Worm (Caenorhabditis elegans) whole organism, young adult: ENCODE results near the gene ant-1.3.

Source experiments
- B0019.2 ChIP-seq: fragments of 200-800 bp; sonication (Bioruptor generic); conservative IDR thresholded peaks from 2 replicates; pipeline ENCODE4 v1.3.6; 2022; ENCODE audit warnings: missing genetic modification reagents, missing genetic modification characterization, missing compliant biosample characterization
- F10E7.11 ChIP-seq: sonication (generic microtip); optimal IDR thresholded peaks from 2 replicates; lab custom pipeline; 2017; ENCODE audit warnings: mild to moderate bottlenecking, missing genetic modification characterization, moderate library complexity, missing compliant biosample characterization
- F22D6.2 ChIP-seq: sonication (generic microtip); optimal IDR thresholded peaks from 2 replicates; lab custom pipeline; 2016; ENCODE audit warnings: mild to moderate bottlenecking, missing genetic modification characterization, missing compliant biosample characterization
- F33H1.4 ChIP-seq: fragments of 200-800 bp; sonication (Bioruptor generic); IDR thresholded peaks from 2 replicates; pipeline ENCODE4 v1.3.6; 2022; ENCODE audit warnings: missing genetic modification reagents, missing genetic modification characterization, missing compliant biosample characterization
- F55B11.4 ChIP-seq: sonication (generic microtip); optimal IDR thresholded peaks from 2 replicates; lab custom pipeline; 2016; ENCODE audit warnings: missing compliant biosample characterization, missing genetic modification characterization, borderline replicate concordance; ENCODE audit not compliant: insufficient read depth
- K11D2.4 ChIP-seq: fragments of 200-800 bp; sonication (Bioruptor generic); IDR thresholded peaks from 2 replicates; pipeline ENCODE4 v1.3.6; 2022; ENCODE audit warnings: missing genetic modification reagents, missing genetic modification characterization, missing compliant biosample characterization
- K12H6.12 ChIP-seq: fragments of 200-800 bp; sonication (Bioruptor generic); optimal IDR thresholded peaks from 2 replicates; lab custom pipeline; 2018; ENCODE audit warnings: mild to moderate bottlenecking, missing genetic modification characterization, missing compliant biosample characterization
- Y53G8AR.9 ChIP-seq: fragments of 200-800 bp; sonication (Bioruptor generic); conservative IDR thresholded peaks from 2 replicates; pipeline ENCODE4 v1.3.6; 2022; ENCODE audit warnings: missing genetic modification reagents, missing genetic modification characterization, missing compliant biosample characterization
- akir-1 ChIP-seq: fragments of 200-800 bp; sonication (Bioruptor generic); optimal IDR thresholded peaks from 2 replicates; lab custom pipeline; 2018; ENCODE audit warnings: mild to moderate bottlenecking, missing genetic modification characterization, moderate library complexity, missing compliant biosample characterization
- aptf-3 ChIP-seq: fragments of 200-800 bp; sonication (Bioruptor generic); IDR thresholded peaks from 2 replicates; pipeline ENCODE4 v1.3.6; 2022; ENCODE audit warnings: missing genetic modification characterization, missing compliant biosample characterization
- atf-7 ChIP-seq: sonication (generic microtip); optimal IDR thresholded peaks from 2 replicates; lab custom pipeline; 2017; ENCODE audit warnings: mild to moderate bottlenecking, missing genetic modification characterization, missing compliant biosample characterization
- bed-2 ChIP-seq: fragments of 200-800 bp; sonication (Bioruptor generic); IDR thresholded peaks from 2 replicates; pipeline ENCODE4 v1.3.6; 2022; ENCODE audit warnings: missing genetic modification reagents, missing genetic modification characterization, missing compliant biosample characterization
- ceh-27 ChIP-seq: fragments of 200-800 bp; sonication (Bioruptor generic); optimal IDR thresholded peaks from 2 replicates; lab custom pipeline; 2018; ENCODE audit warnings: mild to moderate bottlenecking, missing genetic modification characterization, moderate library complexity, missing compliant biosample characterization
- ceh-58 ChIP-seq: fragments of 200-800 bp; sonication (Bioruptor generic); IDR thresholded peaks from 2 replicates; pipeline ENCODE4 v1.3.6; 2022; ENCODE audit warnings: missing genetic modification characterization, missing compliant biosample characterization
- ceh-91 ChIP-seq: fragments of 200-800 bp; sonication (Bioruptor generic); IDR thresholded peaks from 2 replicates; pipeline ENCODE4 v1.3.6; 2022; ENCODE audit warnings: missing genetic modification reagents, missing genetic modification characterization, missing compliant biosample characterization
- chd-7 ChIP-seq: sonication (generic microtip); optimal IDR thresholded peaks from 2 replicates; lab custom pipeline; 2016; ENCODE audit warnings: mild to moderate bottlenecking, missing genetic modification characterization, moderate library complexity, missing compliant biosample characterization
- die-1 ChIP-seq: sonication (generic microtip); optimal IDR thresholded peaks from 2 replicates; lab custom pipeline; 2016; ENCODE audit warnings: missing genotype, mild to moderate bottlenecking, missing genetic modification characterization, missing compliant biosample characterization
- efl-1 ChIP-seq: fragments of 150-350 bp; optimal IDR thresholded peaks from 2 replicates; lab custom pipeline; 2014; ENCODE audit warnings: missing biosample characterization, missing genetic modification reagents, missing genetic modification characterization
- ekl-4 ChIP-seq: fragments of 200-800 bp; sonication (Bioruptor generic); IDR thresholded peaks from 2 replicates; pipeline ENCODE4 v1.3.6; 2022; ENCODE audit warnings: missing genetic modification reagents, missing genetic modification characterization, missing compliant biosample characterization
- him-1 ChIP-seq: sonication (generic microtip); optimal IDR thresholded peaks from 2 replicates; lab custom pipeline; 2016; ENCODE audit warnings: missing genotype, missing genetic modification reagents, missing genetic modification characterization, missing compliant biosample characterization
- lag-1 ChIP-seq: fragments of 200-800 bp; sonication (Bioruptor generic); IDR thresholded peaks from 2 replicates; pipeline ENCODE4 v1.3.6; 2022; ENCODE audit warnings: missing genetic modification reagents, missing genetic modification characterization, missing compliant biosample characterization
- let-526 ChIP-seq: fragments of 200-800 bp; sonication (Bioruptor generic); IDR thresholded peaks from 2 replicates; pipeline ENCODE4 v1.3.6; 2022; ENCODE audit warnings: missing genetic modification reagents, missing genetic modification characterization, missing compliant biosample characterization
- lin-35 ChIP-seq, 3 experiments: fragments of 150-350 bp in 2 of 3; sonication (generic microtip) in 1 of 3; optimal IDR thresholded peaks; 2 replicates each; lab custom pipeline; 2014 to 2018; ENCODE audit warnings: missing biosample characterization in 3 of 3, missing genetic modification characterization in 3 of 3, missing genetic modification reagents in 3 of 3
- mxl-1 ChIP-seq: sonication (generic microtip); optimal IDR thresholded peaks from 2 replicates; lab custom pipeline; 2016; ENCODE audit warnings: missing genetic modification characterization, missing compliant biosample characterization
- nfya-1 ChIP-seq: sonication (generic microtip); optimal IDR thresholded peaks from 2 replicates; lab custom pipeline; 2017; ENCODE audit warnings: antibody characterized with exemption, missing compliant biosample characterization, missing genetic modification characterization, borderline replicate concordance; ENCODE audit not compliant: insufficient read depth
- nhr-27 ChIP-seq: fragments of 200-800 bp; sonication (Bioruptor generic); optimal IDR thresholded peaks from 2 replicates; lab custom pipeline; 2018; ENCODE audit warnings: mild to moderate bottlenecking, missing genetic modification characterization, moderate library complexity, missing compliant biosample characterization
- pha-4 ChIP-seq: fragments of 150-350 bp; sonication (generic microtip); optimal IDR thresholded peaks from 2 replicates; lab custom pipeline; 2014; ENCODE audit warnings: missing biosample characterization, missing genetic modification reagents, missing genetic modification characterization
- tbp1 ChIP-seq: fragments of 200-800 bp; sonication (Bioruptor generic); optimal IDR thresholded peaks from 2 replicates; lab custom pipeline; 2018; ENCODE audit warnings: mild to moderate bottlenecking, missing genetic modification characterization, missing compliant biosample characterization
- unc-62 ChIP-seq: fragments of 150-350 bp; optimal IDR thresholded peaks from 2 replicates; lab custom pipeline; 2014; ENCODE audit warnings: missing biosample characterization, missing genetic modification reagents, missing genetic modification characterization
- xnd-1 ChIP-seq: sonication (generic microtip); optimal IDR thresholded peaks from 2 replicates; lab custom pipeline; 2016; ENCODE audit warnings: missing genotype, missing genetic modification reagents, missing genetic modification characterization, missing compliant biosample characterization
- zim-3 ChIP-seq: sonication (generic microtip); optimal IDR thresholded peaks from 2 replicates; lab custom pipeline; 2017; ENCODE audit warnings: mild to moderate bottlenecking, missing genetic modification characterization, moderate library complexity, missing compliant biosample characterization
- ztf-26 ChIP-seq: sonication (generic microtip); optimal IDR thresholded peaks from 2 replicates; lab custom pipeline; 2017; ENCODE audit warnings: missing genetic modification characterization, missing compliant biosample characterization
- ztf-3 ChIP-seq: fragments of 200-800 bp; sonication (Bioruptor generic); optimal IDR thresholded peaks from 2 replicates; lab custom pipeline; 2018; ENCODE audit warnings: mild to moderate bottlenecking, missing genetic modification characterization, missing compliant biosample characterization

The ant-1.3 gene

DNA sequence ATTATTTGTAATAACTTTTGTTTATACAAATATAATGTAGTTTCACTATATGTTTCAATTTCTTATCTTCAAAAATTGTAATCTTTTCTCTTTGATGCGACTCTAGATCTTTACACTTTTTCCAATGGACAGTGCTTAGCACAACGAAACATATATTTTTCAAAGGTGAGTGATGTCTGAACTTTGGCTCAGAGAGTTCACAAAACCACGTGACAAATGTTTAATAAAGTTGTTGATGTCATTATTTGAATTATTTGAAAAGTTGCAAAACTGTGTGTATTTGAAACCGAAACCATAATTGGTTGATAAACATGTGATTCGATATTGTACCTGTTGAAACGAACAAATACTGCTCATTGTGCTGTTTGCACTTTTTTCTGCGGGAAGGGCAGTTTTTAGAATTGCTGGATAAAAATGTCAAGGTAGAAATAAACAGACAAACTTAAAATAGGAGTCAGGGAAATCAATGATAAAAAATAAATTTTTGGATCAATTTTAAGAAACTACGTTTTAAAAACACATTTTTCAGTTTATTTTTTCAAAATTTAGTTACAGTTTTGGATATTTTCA, 40.9 kb downstream of the ant-1.3 start (continued):
- TF ChIP-seq pha-4 (tag; lab: Kevin White, UChicago) = peak; percentile 79
- TF ChIP-seq, all 124 proteins: peak for 4

DNA sequence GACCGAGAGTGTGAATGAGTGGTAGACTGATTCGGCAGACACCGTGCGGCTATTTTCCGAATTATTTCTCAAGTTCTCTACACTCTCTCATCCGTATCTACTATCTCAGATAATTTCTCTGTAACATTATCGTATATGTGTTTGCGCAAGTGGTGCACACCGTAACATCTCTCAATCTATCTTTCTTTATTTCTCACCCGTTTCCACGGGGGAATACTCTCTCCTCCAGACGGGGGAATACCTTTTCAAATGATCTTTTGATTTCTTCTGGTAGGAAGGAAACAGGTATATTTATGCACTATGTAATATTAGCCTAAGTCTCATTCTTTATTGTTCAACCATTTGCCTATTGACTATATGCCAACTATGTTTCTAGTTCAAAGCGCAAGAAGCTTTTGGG, 42.0 kb downstream of the ant-1.3 start:
- TF ChIP-seq lag-1 (GFP tag; lab: Robert Waterston, UW) (no peak), nhr-27 (tag; lab: Kevin White, UChicago) (no peak), K11D2.4 (GFP tag; lab: Robert Waterston, UW) (no peak), ceh-91 (no peak), unc-62 (GFP tag; lab: Kevin White, UChicago) (no peak), ekl-4 (no peak), akir-1 (no peak), ceh-58 (GFP tag; lab: Robert Waterston, UW) (no peak), tbp1 (GFP tag; lab: Kevin White, UChicago) (no peak), xnd-1 (tag; lab: Kevin White, UChicago) (no peak), ztf-3 (no peak), ceh-27 (no peak), mxl-1 (tag; lab: Kevin White, UChicago) (no peak), F10E7.11 (tag; lab: Kevin White, UChicago) (no peak)

DNA sequence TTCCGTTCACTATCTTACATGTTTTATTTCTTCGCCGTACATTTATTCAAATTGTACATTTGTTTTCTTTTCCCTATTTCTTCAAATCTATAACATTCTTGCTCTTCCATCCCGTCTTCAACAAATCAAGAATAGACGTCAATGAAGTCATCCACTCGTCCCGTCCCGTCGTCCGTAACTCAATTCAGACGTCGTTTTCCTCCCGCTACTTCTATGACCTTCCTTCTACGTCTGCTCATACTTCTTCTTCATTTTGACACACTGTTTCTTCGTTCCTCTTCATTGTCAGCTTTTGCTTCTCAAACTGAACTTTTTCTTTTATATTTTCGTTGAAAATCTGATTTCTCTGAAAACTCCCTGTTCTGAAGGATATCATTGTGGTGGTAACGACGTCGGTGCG, 49.1 kb downstream of the ant-1.3 start:
- TF ChIP-seq F55B11.4 (tag; lab: Kevin White, UChicago) = no peak
- TF ChIP-seq F33H1.4 (GFP tag; lab: Robert Waterston, UW) = no peak
- no peak for TF ChIP-seq die-1 (tag; lab: Kevin White, UChicago)
- TF ChIP-seq K12H6.12 (tag; lab: Kevin White, UChicago) = no peak
- TF ChIP-seq nfya-1 (tag; lab: Kevin White, UChicago) = no peak
- TF ChIP-seq lin-35 (GFP tag; optimal IDR thresholded peaks at IDR 0.05; lab: Kevin White, UChicago) = no peak
- TF ChIP-seq him-1 (tag; lab: Kevin White, UChicago) = no peak
- no peak for TF ChIP-seq atf-7 (tag; lab: Kevin White, UChicago)
- no peak for TF ChIP-seq zim-3 (tag; lab: Kevin White, UChicago)
- TF ChIP-seq mxl-1 (tag; lab: Kevin White, UChicago) = no peak
- no peak for TF ChIP-seq lag-1 (GFP tag; lab: Robert Waterston, UW)
- TF ChIP-seq F22D6.2 (tag; lab: Kevin White, UChicago) = no peak
- no peak for TF ChIP-seq efl-1 (GFP tag; lab: Kevin White, UChicago)
- TF ChIP-seq chd-7 (tag; lab: Kevin White, UChicago) = no peak
- TF ChIP-seq Y53G8AR.9 (GFP tag; lab: Robert Waterston, UW) = no peak
- no peak for TF ChIP-seq ztf-26
- TF ChIP-seq let-526 (GFP tag; lab: Robert Waterston, UW) = no peak
- no peak for TF ChIP-seq aptf-3 (GFP tag; lab: Robert Waterston, UW)
- no peak for TF ChIP-seq B0019.2
- no peak for TF ChIP-seq bed-2 (GFP tag; lab: Robert Waterston, UW)
